Worm (Caenorhabditis elegans): ENCODE measurements around the gene arx-4.

DNA sequence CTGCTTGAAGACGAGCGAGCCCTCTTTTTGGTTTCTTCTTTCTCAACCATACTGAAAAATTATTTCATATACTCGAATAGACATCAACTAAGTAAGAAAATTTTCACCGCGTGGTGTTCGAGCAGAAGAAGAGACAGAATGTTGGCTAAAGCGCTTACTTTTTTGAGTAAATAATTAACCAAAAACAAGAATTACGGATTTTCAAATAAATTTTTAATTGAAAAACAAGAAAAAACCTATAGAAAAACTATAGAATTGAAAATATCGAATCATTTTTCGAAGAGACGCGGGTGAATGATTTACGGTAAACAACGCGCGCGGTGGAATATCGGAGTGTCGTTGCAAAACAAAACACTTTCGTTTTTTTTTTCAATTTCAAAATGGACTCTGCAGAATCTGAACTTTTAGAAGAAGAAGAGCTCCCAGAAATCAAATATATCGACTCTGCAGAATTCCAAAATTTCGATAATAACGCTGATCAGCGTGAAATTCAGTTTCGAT is 8.2 kb upstream of the arx-4 start, which contains the start of the genes rnp-5 and tag-51:
- no peak for TF ChIP-seq unc-62 (GFP tag; optimal IDR thresholded peaks at IDR 0.05)
- TF ChIP-seq nhr-76 (tag; optimal IDR thresholded peaks at IDR 0.05) = no peak
- no peak for TF ChIP-seq elt-3 (tag; optimal IDR thresholded peaks at IDR 0.05)
- no peak for TF ChIP-seq ceh-43 (GFP tag; optimal IDR thresholded peaks at IDR 0.05)

All from whole organism, mixed stage, embryonic.